Worm (Caenorhabditis elegans) whole organism, mixed stage, embryonic: ENCODE results near the gene C44B7.5.

Source experiments
- bed-3 ChIP-seq: fragments of 200-800 bp; sonication (Bioruptor generic); optimal IDR thresholded peaks from 3 replicates; lab custom pipeline; 2018; ENCODE audit warnings: mild to moderate bottlenecking, missing genetic modification characterization, moderate library complexity, missing compliant biosample characterization
- blmp-1 ChIP-seq: fragments of 150-350 bp; optimal IDR thresholded peaks from 2 replicates; lab custom pipeline; 2014; ENCODE audit warnings: missing biosample characterization, missing genetic modification characterization
- ceh-39 ChIP-seq: fragments of 150-350 bp; optimal IDR thresholded peaks from 2 replicates; lab custom pipeline; 2014; ENCODE audit warnings: missing biosample characterization, missing genetic modification characterization
- ceh-43 ChIP-seq: fragments of 200-800 bp; sonication (Bioruptor generic); optimal IDR thresholded peaks from 2 replicates; lab custom pipeline; 2018; ENCODE audit warnings: mild to moderate bottlenecking, missing genetic modification characterization, moderate library complexity, missing compliant biosample characterization
- ceh-83 ChIP-seq: fragments of 200-800 bp; sonication (Bioruptor generic); optimal IDR thresholded peaks from 2 replicates; lab custom pipeline; 2018; ENCODE audit warnings: mild to moderate bottlenecking, missing genetic modification characterization, missing compliant biosample characterization
- ces-1 ChIP-seq: fragments of 150-350 bp; optimal IDR thresholded peaks from 2 replicates; lab custom pipeline; 2014; ENCODE audit warnings: missing biosample characterization, missing genetic modification reagents, missing genetic modification characterization
- cnd-1 ChIP-seq: fragments of 200-800 bp; sonication (Bioruptor generic); optimal IDR thresholded peaks from 2 replicates; lab custom pipeline; 2018; ENCODE audit warnings: mild to moderate bottlenecking, missing genetic modification characterization, missing compliant biosample characterization
- elt-1 ChIP-seq: sonication (generic microtip); optimal IDR thresholded peaks from 2 replicates; lab custom pipeline; 2017; ENCODE audit warnings: missing genetic modification characterization, mild to moderate bottlenecking, missing compliant biosample characterization, antibody characterized with exemption, moderate library complexity, borderline replicate concordance; ENCODE audit not compliant: insufficient read depth
- elt-3 ChIP-seq: fragments of 150-350 bp; optimal IDR thresholded peaks from 2 replicates; lab custom pipeline; 2014; ENCODE audit warnings: missing biosample characterization, missing genetic modification characterization
- flh-1 ChIP-seq: fragments of 200-800 bp; sonication (Bioruptor generic); optimal IDR thresholded peaks from 2 replicates; lab custom pipeline; 2018; ENCODE audit warnings: mild to moderate bottlenecking, missing genetic modification characterization, moderate library complexity, missing compliant biosample characterization
- ham-2 ChIP-seq: fragments of 200-800 bp; sonication (Bioruptor generic); optimal IDR thresholded peaks from 2 replicates; lab custom pipeline; 2018; ENCODE audit warnings: mild to moderate bottlenecking, missing genetic modification characterization, missing compliant biosample characterization
- hlh-1 ChIP-seq: fragments of 150-350 bp; optimal IDR thresholded peaks from 2 replicates; lab custom pipeline; 2014; ENCODE audit warnings: missing biosample characterization, missing genetic modification reagents, missing genetic modification characterization
- lin-13 ChIP-seq: fragments of 150-350 bp; optimal IDR thresholded peaks from 2 replicates; lab custom pipeline; 2014; ENCODE audit warnings: missing biosample characterization, missing genetic modification characterization
- lsy-2 ChIP-seq: fragments of 150-350 bp; optimal IDR thresholded peaks from 2 replicates; lab custom pipeline; 2014; ENCODE audit warnings: missing biosample characterization, missing genetic modification characterization
- mab-5 ChIP-seq: fragments of 150-350 bp; optimal IDR thresholded peaks from 2 replicates; lab custom pipeline; 2014; ENCODE audit warnings: missing biosample characterization, missing genetic modification characterization
- mep-1 ChIP-seq: fragments of 150-350 bp; optimal IDR thresholded peaks from 2 replicates; lab custom pipeline; 2017; ENCODE audit warnings: missing biosample characterization, missing genetic modification reagents, missing genetic modification characterization, inconsistent platforms
- mls-2 ChIP-seq: sonication (generic microtip); optimal IDR thresholded peaks from 2 replicates; lab custom pipeline; 2016; ENCODE audit warnings: mild to moderate bottlenecking, missing genetic modification characterization, moderate library complexity, missing compliant biosample characterization
- nhr-12 ChIP-seq: fragments of 150-350 bp; optimal IDR thresholded peaks from 2 replicates; lab custom pipeline; 2014; ENCODE audit warnings: missing biosample characterization, missing genetic modification characterization
- nhr-2 ChIP-seq: fragments of 150-350 bp; optimal IDR thresholded peaks from 2 replicates; lab custom pipeline; 2014; ENCODE audit warnings: missing biosample characterization, missing genetic modification characterization
- nhr-237 ChIP-seq: fragments of 150-350 bp; optimal IDR thresholded peaks from 2 replicates; lab custom pipeline; 2014; ENCODE audit warnings: missing biosample characterization, missing genetic modification characterization
- nhr-28 ChIP-seq: fragments of 150-350 bp; optimal IDR thresholded peaks from 2 replicates; lab custom pipeline; 2014; ENCODE audit warnings: missing biosample characterization, missing genetic modification characterization
- nhr-76 ChIP-seq: sonication (generic microtip); optimal IDR thresholded peaks from 2 replicates; lab custom pipeline; 2017; ENCODE audit warnings: missing biosample characterization, missing genetic modification characterization
- pha-4 ChIP-seq: fragments of 150-350 bp; optimal IDR thresholded peaks from 2 replicates; lab custom pipeline; 2018; ENCODE audit warnings: missing biosample characterization, missing genetic modification reagents, missing genetic modification characterization
- sem-2 ChIP-seq: fragments of 200-800 bp; sonication (Bioruptor generic); optimal IDR thresholded peaks from 2 replicates; lab custom pipeline; 2018; ENCODE audit warnings: mild to moderate bottlenecking, missing genetic modification characterization, missing compliant biosample characterization
- snpc-4 ChIP-seq: fragments of 150-350 bp; optimal IDR thresholded peaks from 2 replicates; lab custom pipeline; 2014; ENCODE audit warnings: missing biosample characterization, missing genetic modification characterization
- sptf-1 ChIP-seq: sonication (generic microtip); optimal IDR thresholded peaks from 2 replicates; lab custom pipeline; 2017; ENCODE audit warnings: mild to moderate bottlenecking, missing genetic modification characterization, moderate library complexity, missing compliant biosample characterization
- tbx-8 ChIP-seq: fragments of 200-800 bp; sonication (Bioruptor generic); optimal IDR thresholded peaks from 2 replicates; lab custom pipeline; 2018; ENCODE audit warnings: mild to moderate bottlenecking, missing genetic modification characterization, moderate library complexity, missing compliant biosample characterization
- unc-39 ChIP-seq: fragments of 150-350 bp; optimal IDR thresholded peaks from 2 replicates; lab custom pipeline; 2014; ENCODE audit warnings: missing biosample characterization, missing genetic modification characterization
- unc-62 ChIP-seq: fragments of 150-350 bp; optimal IDR thresholded peaks from 2 replicates; lab custom pipeline; 2014; ENCODE audit warnings: missing biosample characterization, missing genetic modification reagents, missing genetic modification characterization
- zip-8 ChIP-seq: fragments of 150-350 bp; optimal IDR thresholded peaks from 2 replicates; lab custom pipeline; 2014; ENCODE audit warnings: missing biosample characterization, missing genetic modification characterization
- ztf-11 ChIP-seq: fragments of 150-350 bp; optimal IDR thresholded peaks from 2 replicates; lab custom pipeline; 2014; ENCODE audit warnings: missing biosample characterization, missing genetic modification characterization

C44B7.5 gene

DNA sequence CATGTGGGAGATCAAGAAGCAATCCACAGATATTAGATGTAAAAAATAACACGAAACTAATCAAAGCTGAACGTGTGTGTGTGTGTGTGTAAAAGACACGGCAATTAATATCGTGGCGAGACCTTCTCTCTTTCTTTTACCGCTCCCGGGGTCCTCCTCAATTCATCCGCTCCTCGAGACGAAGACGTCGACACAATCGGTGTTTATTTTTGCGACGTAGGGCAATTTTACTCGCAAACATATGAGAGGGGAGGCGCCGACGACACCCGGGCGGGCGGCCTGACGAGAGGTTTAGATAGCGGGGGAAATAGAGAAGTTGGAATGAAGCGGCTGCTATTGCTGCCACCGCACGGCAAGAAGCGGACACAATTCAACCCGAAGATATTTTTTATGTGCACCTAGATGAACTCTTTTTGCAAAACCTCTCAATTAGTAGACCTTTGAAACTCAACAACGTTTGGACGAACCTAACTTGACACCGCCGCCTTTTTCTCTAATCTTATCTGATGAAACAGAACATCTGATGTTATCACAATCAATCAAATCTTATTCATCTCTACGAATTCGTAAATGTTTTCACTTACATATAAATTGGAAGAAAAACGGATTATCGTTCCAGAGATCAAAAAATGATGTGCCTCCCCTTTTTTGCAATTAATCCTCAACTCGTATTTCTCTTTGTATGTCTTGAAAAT is 39.6 kb downstream of the C44B7.5 start (continued):
- peak; percentile 60 for TF ChIP-seq hlh-1 (tag; lab: Kevin White, UChicago)
- no peak for TF ChIP-seq ces-1 (GFP tag; lab: Kevin White, UChicago)
- no peak for TF ChIP-seq nhr-28 (tag; lab: Kevin White, UChicago)
- TF ChIP-seq snpc-4 (tag; lab: Kevin White, UChicago), result no peak
- TF ChIP-seq mab-5 (tag; lab: Kevin White, UChicago), result no peak
- TF ChIP-seq lsy-2 (tag; lab: Kevin White, UChicago), result no peak
- no peak for TF ChIP-seq unc-39 (tag; lab: Kevin White, UChicago)
- TF ChIP-seq elt-1 (tag; lab: Kevin White, UChicago), result peak; percentile 90
- TF ChIP-seq ceh-43 (GFP tag; lab: Kevin White, UChicago), result no peak

DNA sequence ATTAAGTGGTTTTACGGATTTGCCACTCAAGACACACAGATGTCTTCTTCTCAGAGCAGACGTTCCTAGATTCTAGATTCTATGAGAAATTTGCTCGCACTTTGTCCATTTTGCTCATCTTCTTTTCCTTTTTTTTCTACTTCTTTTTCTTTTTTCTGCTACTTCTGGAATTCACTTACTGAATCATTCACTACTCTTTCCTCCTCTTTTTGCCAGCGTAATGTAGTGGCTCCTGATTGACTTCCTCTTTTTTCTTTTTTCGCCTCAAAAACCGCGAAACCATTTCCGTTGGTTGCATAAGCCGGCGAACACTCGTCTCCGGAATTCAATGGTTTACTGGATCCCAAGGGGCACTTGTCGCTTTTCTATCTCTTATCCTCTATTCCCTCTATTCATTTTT is 40.2 kb downstream of the C44B7.5 start:
- TF ChIP-seq flh-1 (GFP tag; lab: Kevin White, UChicago) (no peak), nhr-76 (tag; lab: Kevin White, UChicago) (no peak), unc-39 (tag; lab: Kevin White, UChicago) (no peak), tbx-8 (no peak), nhr-28 (tag; lab: Kevin White, UChicago) (no peak), lsy-2 (tag; lab: Kevin White, UChicago) (no peak), ces-1 (GFP tag; lab: Kevin White, UChicago) (peak; percentile 29), sem-2 (GFP tag; lab: Kevin White, UChicago) (no peak), mab-5 (tag; lab: Kevin White, UChicago) (no peak)

DNA sequence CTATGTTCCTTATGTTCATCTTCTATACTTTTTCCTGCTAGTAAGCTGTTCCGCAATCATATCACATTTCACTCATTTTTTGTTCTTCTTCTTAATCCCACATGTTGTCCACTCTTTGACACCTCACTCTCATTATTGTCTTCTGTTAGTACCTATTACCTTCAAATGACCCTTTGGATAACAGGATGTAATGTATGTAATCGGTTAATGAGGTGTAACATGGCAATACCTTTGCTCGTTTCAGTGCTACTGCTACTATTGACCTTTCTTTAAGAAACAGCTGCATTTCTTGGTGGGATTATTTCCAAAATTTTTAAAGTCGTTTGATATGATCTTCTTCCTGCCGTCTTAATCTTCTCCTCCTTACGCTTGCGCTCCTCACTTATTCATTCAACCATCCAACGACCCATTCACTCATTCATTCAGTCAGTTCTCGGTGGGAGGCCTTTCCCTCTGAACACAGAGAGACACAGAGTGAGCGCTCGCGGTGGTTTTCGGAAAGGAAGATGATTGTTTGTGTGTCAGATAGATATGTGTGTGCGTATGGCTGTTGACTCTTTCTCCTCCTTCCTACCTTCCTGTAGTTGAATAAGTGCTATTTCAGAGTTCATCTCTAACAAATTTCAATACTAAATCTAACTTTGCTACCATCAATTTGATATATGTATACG is 40.7 kb downstream of the C44B7.5 start:
- TF ChIP-seq pha-4 (tag; lab: Kevin White, UChicago) (peak; percentile 56), sptf-1 (tag; lab: Kevin White, UChicago) (peak; percentile 44), lin-13 (tag; lab: Kevin White, UChicago) (no peak), elt-1 (tag; lab: Kevin White, UChicago) (peak; percentile 1), ztf-11 (tag; lab: Kevin White, UChicago) (no peak), ceh-83 (GFP tag; lab: Kevin White, UChicago) (peak; percentile 55), ceh-39 (tag; lab: Kevin White, UChicago) (no peak), unc-62 (peak; percentile 24), ceh-43 (GFP tag; lab: Kevin White, UChicago) (no peak), mep-1 (tag; lab: Kevin White, UChicago) (peak; percentile 17), nhr-2 (tag; lab: Kevin White, UChicago) (peak; percentile 93)
- TF ChIP-seq, all 35 proteins: peak for 7

DNA sequence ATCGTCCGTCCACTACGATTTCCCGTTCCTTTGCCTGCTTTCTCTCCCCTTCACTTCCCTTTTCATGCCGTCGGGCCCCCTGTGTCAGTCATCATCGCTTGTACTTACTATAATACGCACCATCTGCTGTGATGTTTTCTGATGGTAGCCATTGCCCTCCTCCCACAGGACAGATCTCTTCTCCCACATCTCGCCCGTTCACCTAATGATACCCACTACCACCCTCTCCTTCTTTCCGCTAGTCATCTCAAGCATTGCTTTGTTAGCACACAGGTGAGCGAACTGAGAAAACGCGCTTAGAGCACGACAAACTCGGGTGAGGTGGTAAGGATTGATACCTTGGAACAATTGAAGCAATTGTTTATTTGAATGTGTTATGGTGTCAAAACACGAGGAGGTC is 41.5 kb downstream of the C44B7.5 start:
- no peak for TF ChIP-seq lsy-2 (tag; lab: Kevin White, UChicago)
- no peak for TF ChIP-seq nhr-12 (tag; lab: Kevin White, UChicago)
- peak; percentile 72 for TF ChIP-seq ham-2
- no peak for TF ChIP-seq sptf-1 (tag; lab: Kevin White, UChicago)
- TF ChIP-seq nhr-237 (tag; lab: Kevin White, UChicago), result no peak
- TF ChIP-seq mep-1 (tag; lab: Kevin White, UChicago), result peak; percentile 35
- no peak for TF ChIP-seq snpc-4 (tag; lab: Kevin White, UChicago)
- no peak for TF ChIP-seq ceh-43 (GFP tag; lab: Kevin White, UChicago)
- no peak for TF ChIP-seq pha-4 (tag; lab: Kevin White, UChicago)
- TF ChIP-seq bed-3 (GFP tag; lab: Kevin White, UChicago), result no peak
- TF ChIP-seq elt-3 (tag; lab: Kevin White, UChicago), result no peak
- TF ChIP-seq ces-1 (GFP tag; lab: Kevin White, UChicago), result no peak
- TF ChIP-seq ztf-11 (tag; lab: Kevin White, UChicago), result peak; percentile 7
- no peak for TF ChIP-seq hlh-1 (tag; lab: Kevin White, UChicago)
- TF ChIP-seq cnd-1 (tag; lab: Kevin White, UChicago), result peak; percentile 62
- no peak for TF ChIP-seq zip-8 (tag; lab: Kevin White, UChicago)
- TF ChIP-seq nhr-28 (tag; lab: Kevin White, UChicago), result no peak
- TF ChIP-seq nhr-2 (tag; lab: Kevin White, UChicago), result peak; percentile 64
- no peak for TF ChIP-seq tbx-8
- peak; percentile 29 for TF ChIP-seq mls-2 (tag; lab: Kevin White, UChicago)
- no peak for TF ChIP-seq lin-13 (tag; lab: Kevin White, UChicago)
- no peak for TF ChIP-seq blmp-1 (tag; lab: Kevin White, UChicago)
- no peak for TF ChIP-seq ceh-83 (GFP tag; lab: Kevin White, UChicago)
